Fruit fly (Drosophila melanogaster): ENCODE measurements around the gene CG16798.
A peak's percentile ranks its signal among the peaks of the same experiment; 100 is the strongest.

Gene CG16798

DNA sequence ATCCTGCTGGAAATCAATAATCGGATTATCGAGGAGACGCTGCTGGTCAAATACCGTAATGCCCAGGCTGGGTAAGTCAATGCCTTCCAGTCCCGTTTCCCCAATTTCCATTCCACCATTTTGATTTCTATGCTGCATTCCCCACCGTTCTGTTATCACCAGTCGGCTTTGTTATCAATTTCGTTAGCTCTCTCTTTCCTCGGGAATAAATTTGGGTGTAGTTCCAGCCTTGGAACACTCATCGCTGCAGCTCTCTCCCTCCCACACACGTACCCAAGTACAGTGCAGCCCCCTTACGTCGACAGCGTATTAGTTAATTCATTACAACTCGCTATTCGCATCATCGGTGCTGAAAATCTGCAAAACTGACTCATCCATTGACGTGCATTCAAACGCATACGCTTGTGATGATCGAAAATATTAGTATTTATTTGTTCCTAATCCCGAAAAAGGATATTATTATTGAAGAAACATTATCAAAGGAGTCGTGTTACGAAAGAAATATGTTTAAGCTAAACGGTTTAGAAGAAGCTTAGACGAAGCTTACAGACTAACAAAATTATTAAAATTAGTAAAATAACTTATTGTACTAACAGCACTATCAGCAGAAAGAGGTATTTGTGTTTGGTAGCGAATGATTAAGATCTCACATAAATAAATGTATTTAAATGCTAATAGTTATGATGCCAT lies 35.6 kb upstream of the CG16798 start:
- no peak for TF ChIP-seq CG4318 (GFP tag; optimal IDR thresholded peaks at IDR 0.05)
- no peak for TF ChIP-seq CG7368 (GFP tag; optimal IDR thresholded peaks at IDR 0.05)
- no peak for TF ChIP-seq CG10631 (GFP tag; optimal IDR thresholded peaks at IDR 0.05)
- TF ChIP-seq Hr4 (GFP tag; optimal IDR thresholded peaks at IDR 0.05), result no peak
- TF ChIP-seq vri (GFP tag; optimal IDR thresholded peaks at IDR 0.05), result peak; percentile 60
- TF ChIP-seq CG15336 (GFP tag; IDR thresholded peaks at IDR 0.05), result peak; percentile 26; the same call in 1 of the 2 replicates
- no peak for TF ChIP-seq Hr38 (GFP tag; optimal IDR thresholded peaks at IDR 0.05)
- TF ChIP-seq dsx (GFP tag; optimal IDR thresholded peaks at IDR 0.05; ENCODE audit: poor library complexity, severe bottlenecking), result no peak
- no peak for TF ChIP-seq salr (GFP tag; optimal IDR thresholded peaks at IDR 0.05)
- peak; percentile 33 for TF ChIP-seq CG31627 (GFP tag; optimal IDR thresholded peaks at IDR 0.05)
- peak; percentile 74 for TF ChIP-seq Eip78C (GFP tag)
- no peak for TF ChIP-seq CG1621 (tag; optimal IDR thresholded peaks at IDR 0.05)
- TF ChIP-seq CG3032 (tag; optimal IDR thresholded peaks at IDR 0.05), result no peak
- peak; percentile 34 for TF ChIP-seq Met (GFP tag; optimal IDR thresholded peaks at IDR 0.05)
- no peak for TF ChIP-seq Ets96B (tag; optimal IDR thresholded peaks at IDR 0.05)
- no peak for TF ChIP-seq net (GFP tag; optimal IDR thresholded peaks at IDR 0.05)
- no peak for TF ChIP-seq CG6854 (GFP tag; optimal IDR thresholded peaks at IDR 0.05)
- peak; percentile 24 for TF ChIP-seq Eip93F (GFP tag; optimal IDR thresholded peaks at IDR 0.05)
- no peak for TF ChIP-seq CG34406 (GFP tag; optimal IDR thresholded peaks at IDR 0.05)
- peak; percentile 19; the same call in 2 of the 3 replicates for TF ChIP-seq eg (GFP tag; IDR thresholded peaks at IDR 0.05)
- TF ChIP-seq CG11902 (GFP tag; optimal IDR thresholded peaks at IDR 0.05), result no peak
- no peak for TF ChIP-seq Gug (GFP tag; IDR thresholded peaks at IDR 0.05)
- TF ChIP-seq CG6792 (GFP tag; optimal IDR thresholded peaks at IDR 0.05), result no peak
- TF ChIP-seq CG6276 (GFP tag; optimal IDR thresholded peaks at IDR 0.05), result no peak
- peak; percentile 5 for TF ChIP-seq pdm3 (GFP tag; optimal IDR thresholded peaks at IDR 0.05)
- TF ChIP-seq lz (GFP tag; optimal IDR thresholded peaks at IDR 0.05), result peak; percentile 3
- no peak for TF ChIP-seq OdsH (GFP tag; optimal IDR thresholded peaks at IDR 0.05)
- TF ChIP-seq CG6163 (GFP tag; IDR thresholded peaks at IDR 0.05), result no peak
- TF ChIP-seq Ets21C (GFP tag; optimal IDR thresholded peaks at IDR 0.05), result no peak
- no peak for TF ChIP-seq svp (GFP tag)
- TF ChIP-seq CG9139 (GFP tag; optimal IDR thresholded peaks at IDR 0.05), result no peak
- TF ChIP-seq CG8319 (GFP tag; optimal IDR thresholded peaks at IDR 0.05), result no peak
- peak; percentile 41 for TF ChIP-seq esn (GFP tag; optimal IDR thresholded peaks at IDR 0.05)

DNA sequence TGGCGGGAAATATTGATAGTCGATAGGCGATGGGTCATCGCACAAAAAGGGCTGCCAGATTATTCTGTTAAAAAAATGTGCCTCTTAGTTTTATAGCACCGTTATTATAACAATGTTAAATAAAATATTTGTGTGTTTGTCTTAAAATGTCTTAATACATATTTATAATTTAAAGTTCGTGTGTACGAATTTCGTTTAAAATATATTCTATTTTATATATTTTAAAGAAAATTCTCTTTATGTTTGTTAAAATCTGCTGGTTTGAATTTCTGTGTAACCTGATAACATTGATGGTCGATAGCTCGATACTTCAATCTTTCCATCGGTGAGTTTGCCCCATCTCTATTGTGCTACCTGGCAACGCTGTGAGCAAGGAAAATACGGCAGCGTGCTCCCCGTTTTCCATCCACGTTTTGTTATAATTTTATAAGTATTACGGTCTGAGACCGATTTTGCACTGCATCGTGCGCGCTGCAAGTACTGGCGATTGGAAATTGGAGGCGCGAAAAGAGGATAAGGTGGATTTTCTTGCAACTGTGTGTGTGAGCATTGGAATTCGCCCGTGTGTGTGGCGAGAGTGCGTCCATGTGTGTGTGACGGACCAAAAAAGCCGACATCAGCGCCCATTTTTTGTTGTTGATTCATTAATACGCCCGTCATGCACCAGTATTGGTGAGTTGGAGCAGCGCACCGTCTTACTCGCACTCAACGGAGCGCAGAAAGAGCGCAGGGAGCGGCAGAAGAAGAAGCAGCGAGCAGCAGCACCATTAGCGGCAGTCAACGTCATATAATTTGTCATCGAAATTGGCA lies 34.8 kb upstream of the CG16798 start, which contains the start of the genes CG10949 and Arpc2:
CG10949 (minus strand) TSS at position 165 of the 810 bp plus-strand sequence.
Arpc2 (plus strand) TSS at position 304 of the 810 bp plus-strand sequence.
- TF ChIP-seq spab (GFP tag; optimal IDR thresholded peaks at IDR 0.05), result no peak
- peak; percentile 67 for TF ChIP-seq CG3032 (tag; optimal IDR thresholded peaks at IDR 0.05)
- peak; percentile 18 for TF ChIP-seq CG34406 (GFP tag; optimal IDR thresholded peaks at IDR 0.05)
- TF ChIP-seq Blimp-1 (GFP tag; optimal IDR thresholded peaks at IDR 0.05), result no peak
- TF ChIP-seq dac (GFP tag; optimal IDR thresholded peaks at IDR 0.05), result no peak
- peak; percentile 49 for TF ChIP-seq fkh (GFP tag; optimal IDR thresholded peaks at IDR 0.05)
- no peak for TF ChIP-seq CG3919 (GFP tag; optimal IDR thresholded peaks at IDR 0.05)
- TF ChIP-seq CG11294 (GFP tag; IDR thresholded peaks at IDR 0.05), result peak; percentile 55; the same call in 1 of the 2 replicates
- no peak for TF ChIP-seq CG6163 (GFP tag; IDR thresholded peaks at IDR 0.05)
- TF ChIP-seq CG4318 (GFP tag; optimal IDR thresholded peaks at IDR 0.05), result peak; percentile 34
- TF ChIP-seq OdsH (GFP tag; optimal IDR thresholded peaks at IDR 0.05), result peak; percentile 54
- no peak for TF ChIP-seq topi (GFP tag; optimal IDR thresholded peaks at IDR 0.05)
- no peak for TF ChIP-seq vri (GFP tag; optimal IDR thresholded peaks at IDR 0.05)
- TF ChIP-seq salr (GFP tag; optimal IDR thresholded peaks at IDR 0.05), result peak in 1 of 2 experiments; percentile 20
- no peak for TF ChIP-seq Hr38 (GFP tag; optimal IDR thresholded peaks at IDR 0.05)
- no peak for TF ChIP-seq svp (GFP tag)
- TF ChIP-seq CG15336 (GFP tag; IDR thresholded peaks at IDR 0.05), result peak; percentile 16; the same call in 1 of the 2 replicates
- TF ChIP-seq Hr39 (GFP tag; optimal IDR thresholded peaks at IDR 0.05), result no peak
- no peak for TF ChIP-seq Sox102F (GFP tag; optimal IDR thresholded peaks at IDR 0.05)
- TF ChIP-seq CG11762 (GFP tag; optimal IDR thresholded peaks at IDR 0.05; ENCODE audit: insufficient read depth), result no peak
- peak; percentile 32 for TF ChIP-seq Eip78C (GFP tag)
- no peak for TF ChIP-seq Ets21C (GFP tag; optimal IDR thresholded peaks at IDR 0.05)
- TF ChIP-seq Hr4 (GFP tag; optimal IDR thresholded peaks at IDR 0.05), result peak; percentile 8
- no peak for TF ChIP-seq CG7368 (GFP tag; optimal IDR thresholded peaks at IDR 0.05)
- no peak for TF ChIP-seq fd85E (GFP tag; optimal IDR thresholded peaks at IDR 0.05)
- peak; percentile 29 for TF ChIP-seq lz (GFP tag; optimal IDR thresholded peaks at IDR 0.05)
- no peak for TF ChIP-seq fd59A (GFP tag; optimal IDR thresholded peaks at IDR 0.05)
- TF ChIP-seq CG1621 (tag; optimal IDR thresholded peaks at IDR 0.05), result no peak
- TF ChIP-seq CG10631 (GFP tag; optimal IDR thresholded peaks at IDR 0.05), result peak; percentile 74
- no peak for TF ChIP-seq cyc (GFP tag; optimal IDR thresholded peaks at IDR 0.05)

Measured in whole organism, prepupa.